Fruit fly (Drosophila melanogaster) whole organism, embryonic: ENCODE results near the gene ZnT77C.

ENCODE experiments used
- CG10979 ChIP-seq: fragments of 200-800 bp; sonication (Bioruptor generic); optimal IDR thresholded peaks from 2 replicates; lab custom pipeline; 2018; ENCODE audit warnings: missing biosample characterization, mild to moderate bottlenecking, missing genetic modification characterization, moderate library complexity
- CG11085 ChIP-seq: fragments of 200-800 bp; sonication (Bioruptor generic); IDR thresholded peaks from 2 replicates; pipeline ENCODE4 v1.3.6; 2022; ENCODE audit warnings: missing biosample characterization, missing genetic modification characterization
- CG11696 ChIP-seq: fragments of 200-800 bp; sonication (Bioruptor generic); IDR thresholded peaks from 2 replicates; pipeline ENCODE4 v1.3.6; 2022; ENCODE audit warnings: missing biosample characterization, missing genetic modification characterization
- CG12104 ChIP-seq: fragments of 200-800 bp; sonication (Bioruptor generic); optimal IDR thresholded peaks from 3 replicates; lab custom pipeline; 2016; ENCODE audit warnings: missing biosample characterization, missing genetic modification characterization
- CG14050 ChIP-seq: fragments of 200-800 bp; sonication (Bioruptor generic); IDR thresholded peaks from 3 replicates; pipeline ENCODE4 v1.3.6; 2022; ENCODE audit warnings: missing biosample characterization, missing genetic modification characterization
- CG15601 ChIP-seq: fragments of 200-800 bp; sonication (Bioruptor generic); optimal IDR thresholded peaks from 3 replicates; lab custom pipeline; 2019; ENCODE audit warnings: missing biosample characterization, mild to moderate bottlenecking, missing genetic modification characterization, moderate library complexity
- CG17385 ChIP-seq: fragments of 200-800 bp; sonication (Bioruptor generic); optimal IDR thresholded peaks from 3 replicates; lab custom pipeline; 2018; ENCODE audit warnings: missing biosample characterization, mild to moderate bottlenecking, missing genetic modification characterization
- CG17568 ChIP-seq: fragments of 200-800 bp; sonication (Bioruptor generic); optimal IDR thresholded peaks from 2 replicates; lab custom pipeline; 2018; ENCODE audit warnings: missing biosample characterization, mild to moderate bottlenecking, missing genetic modification characterization, moderate library complexity
- CG17829 ChIP-seq: fragments of 200-800 bp; optimal IDR thresholded peaks from 2 replicates; lab custom pipeline; 2019; ENCODE audit warnings: missing biosample characterization, mild to moderate bottlenecking, missing genetic modification characterization, moderate library complexity
- CG2129 ChIP-seq: fragments of 200-800 bp; sonication (Bioruptor generic); IDR thresholded peaks from 2 replicates; pipeline ENCODE4 v1.3.6; 2022; ENCODE audit warnings: missing biosample characterization, missing genetic modification characterization; ENCODE audit not compliant: partially characterized antibody
- CG2199 ChIP-seq: fragments of 200-800 bp; sonication (Bioruptor generic); IDR thresholded peaks from 3 replicates; pipeline ENCODE4 v1.3.6; 2022; ENCODE audit warnings: missing biosample characterization, missing genetic modification characterization
- CG2875 ChIP-seq: fragments of 200-800 bp; sonication (Bioruptor generic); optimal IDR thresholded peaks from 2 replicates; lab custom pipeline; 2017; ENCODE audit warnings: missing biosample characterization, mild to moderate bottlenecking, missing genetic modification characterization, missing genetic modification reagents
- CG31224 ChIP-seq: fragments of 200-800 bp; sonication (Bioruptor generic); IDR thresholded peaks from 2 replicates; pipeline ENCODE4 v1.3.6; 2022; ENCODE audit warnings: missing biosample characterization, missing genetic modification characterization
- CG32767 ChIP-seq: fragments of 200-800 bp; sonication (Bioruptor generic); IDR thresholded peaks from 2 replicates; pipeline ENCODE4 v1.3.6; 2022; ENCODE audit warnings: missing biosample characterization, missing genetic modification characterization
- CG3407 ChIP-seq: fragments of 200-800 bp; sonication (Bioruptor generic); optimal IDR thresholded peaks from 2 replicates; lab custom pipeline; 2018; ENCODE audit warnings: missing biosample characterization, mild to moderate bottlenecking, missing genetic modification characterization
- CG42726 ChIP-seq: fragments of 200-800 bp; sonication (Bioruptor generic); IDR thresholded peaks from 2 replicates; pipeline ENCODE4 v1.3.6; 2022; ENCODE audit warnings: missing biosample characterization, missing genetic modification characterization; ENCODE audit not compliant: partially characterized antibody
- CG4424 ChIP-seq: fragments of 200-800 bp; sonication (Bioruptor generic); optimal IDR thresholded peaks from 3 replicates; lab custom pipeline; 2016; ENCODE audit warnings: missing biosample characterization, missing genetic modification characterization
- CG6791 ChIP-seq: fragments of 200-800 bp; sonication (Bioruptor generic); IDR thresholded peaks from 3 replicates; pipeline ENCODE4 v1.3.6; 2022; ENCODE audit warnings: missing biosample characterization, missing genetic modification characterization; ENCODE audit not compliant: partially characterized antibody
- CG8290 ChIP-seq, 3 experiments: fragments of 200-800 bp; sonication (Bioruptor generic); optimal IDR thresholded peaks; 2 replicates each; lab custom pipeline; 2016 to 2019; ENCODE audit warnings: missing biosample characterization in 3 of 3, missing genetic modification characterization in 3 of 3, mild to moderate bottlenecking in 2 of 3, moderate library complexity in 1 of 3
- CG8765 ChIP-seq: fragments of 200-800 bp; sonication (Bioruptor generic); IDR thresholded peaks from 2 replicates; pipeline ENCODE4 v1.3.6; 2022; ENCODE audit warnings: missing biosample characterization, missing genetic modification characterization
- CG9727 ChIP-seq: fragments of 200-800 bp; sonication (Bioruptor generic); optimal IDR thresholded peaks from 3 replicates; lab custom pipeline; 2017; ENCODE audit warnings: missing biosample characterization, mild to moderate bottlenecking, missing genetic modification characterization
- CG9797 ChIP-seq: fragments of 200-800 bp; sonication (Bioruptor generic); optimal IDR thresholded peaks from 3 replicates; lab custom pipeline; 2018; ENCODE audit warnings: missing biosample characterization, mild to moderate bottlenecking, missing genetic modification characterization
- CG9932 ChIP-seq: fragments of 200-800 bp; sonication (Bioruptor generic); IDR thresholded peaks from 2 replicates; pipeline ENCODE4 v1.3.6; 2022; ENCODE audit warnings: missing biosample characterization, missing genetic modification characterization
- CTCF ChIP-seq: fragments of 200-800 bp; sonication (Bioruptor generic); optimal IDR thresholded peaks from 2 replicates; lab custom pipeline; 2017; ENCODE audit warnings: missing biosample characterization, mild to moderate bottlenecking, missing genetic modification characterization, moderate library complexity
- Camta ChIP-seq: fragments of 200-800 bp; sonication (Bioruptor generic); optimal IDR thresholded peaks from 2 replicates; lab custom pipeline; 2016; ENCODE audit warnings: missing biosample characterization, missing genetic modification characterization
- Chrac-16 ChIP-seq: fragments of 200-800 bp; sonication (Bioruptor generic); optimal IDR thresholded peaks from 3 replicates; lab custom pipeline; 2016; ENCODE audit warnings: missing biosample characterization, missing genetic modification characterization
- Dip3 ChIP-seq: fragments of 200-800 bp; sonication (Bioruptor generic); optimal IDR thresholded peaks from 3 replicates; lab custom pipeline; 2016; ENCODE audit warnings: missing biosample characterization, missing genetic modification characterization
- HLH4C ChIP-seq: fragments of 200-800 bp; sonication (Bioruptor generic); IDR thresholded peaks from 3 replicates; pipeline ENCODE4 v1.3.6; 2022; ENCODE audit warnings: missing biosample characterization, missing genetic modification characterization; ENCODE audit not compliant: partially characterized antibody
- Lpt ChIP-seq: fragments of >200 bp; optimal IDR thresholded peaks from 2 replicates; lab custom pipeline; 2018; ENCODE audit warnings: missing biosample characterization, missing genetic modification characterization
- MESR4 ChIP-seq: fragments of 200-800 bp; sonication (Bioruptor generic); optimal IDR thresholded peaks from 2 replicates; lab custom pipeline; 2018; ENCODE audit warnings: missing biosample characterization, mild to moderate bottlenecking, missing genetic modification characterization, moderate library complexity
- Meics ChIP-seq: fragments of 200-800 bp; sonication (Bioruptor generic); optimal IDR thresholded peaks from 2 replicates; lab custom pipeline; 2017; ENCODE audit warnings: missing biosample characterization, mild to moderate bottlenecking, missing genetic modification characterization
- Sin3A ChIP-seq: fragments of >200 bp; optimal IDR thresholded peaks from 2 replicates; lab custom pipeline; 2018
- bbx ChIP-seq: fragments of 200-800 bp; sonication (Bioruptor generic); IDR thresholded peaks from 2 replicates; pipeline ENCODE4 v1.3.6; 2022; ENCODE audit warnings: missing biosample characterization, missing genetic modification characterization; ENCODE audit not compliant: partially characterized antibody
- chm ChIP-seq: fragments of 200-800 bp; sonication (Bioruptor generic); IDR thresholded peaks from 2 replicates; pipeline ENCODE4 v1.3.6; 2022; ENCODE audit warnings: missing biosample characterization, missing genetic modification characterization
- corto ChIP-seq: fragments of 200-800 bp; sonication (Bioruptor generic); optimal IDR thresholded peaks from 2 replicates; lab custom pipeline; 2016; ENCODE audit warnings: missing biosample characterization, mild to moderate bottlenecking, missing genetic modification characterization, moderate library complexity
- dimm ChIP-seq: fragments of 200-800 bp; sonication (Bioruptor generic); IDR thresholded peaks from 2 replicates; pipeline ENCODE4 v1.3.6; 2022; ENCODE audit warnings: missing biosample characterization, missing genetic modification characterization
- grn ChIP-seq: fragments of 200-800 bp; sonication (Bioruptor generic); optimal IDR thresholded peaks from 3 replicates; lab custom pipeline; 2017; ENCODE audit warnings: missing biosample characterization, missing genetic modification characterization
- ham ChIP-seq: fragments of 200-800 bp; sonication (Bioruptor generic); IDR thresholded peaks from 2 replicates; pipeline ENCODE4 v1.3.6; 2022; ENCODE audit warnings: missing biosample characterization, missing genetic modification characterization
- kah ChIP-seq: fragments of 200-800 bp; sonication (Bioruptor generic); optimal IDR thresholded peaks from 2 replicates; lab custom pipeline; 2018; ENCODE audit warnings: missing biosample characterization, mild to moderate bottlenecking, missing genetic modification characterization
- lilli ChIP-seq: fragments of 200-800 bp; sonication (Bioruptor generic); optimal IDR thresholded peaks from 3 replicates; lab custom pipeline; 2016; ENCODE audit warnings: missing biosample characterization, missing genetic modification characterization
- nau ChIP-seq: fragments of 200-800 bp; sonication (Bioruptor generic); optimal IDR thresholded peaks from 3 replicates; lab custom pipeline; 2017; ENCODE audit warnings: missing biosample characterization, mild to moderate bottlenecking, missing genetic modification characterization, missing genetic modification reagents
- pum ChIP-seq: fragments of 200-800 bp; sonication (Bioruptor generic); optimal IDR thresholded peaks from 2 replicates; lab custom pipeline; 2016; ENCODE audit warnings: missing biosample characterization, missing genetic modification characterization
- shn ChIP-seq: fragments of 200-800 bp; sonication (Bioruptor generic); optimal IDR thresholded peaks from 3 replicates; lab custom pipeline; 2016; ENCODE audit warnings: missing biosample characterization, missing genetic modification characterization
- sob ChIP-seq: fragments of 200-800 bp; sonication (Bioruptor generic); IDR thresholded peaks from 2 replicates; pipeline ENCODE4 v1.3.6; 2022; ENCODE audit warnings: missing biosample characterization, missing genetic modification characterization
- stc ChIP-seq: fragments of 200-800 bp; sonication (Bioruptor generic); IDR thresholded peaks from 2 replicates; pipeline ENCODE4 v1.3.6; 2022; ENCODE audit warnings: missing biosample characterization, missing genetic modification characterization

ZnT77C gene

DNA sequence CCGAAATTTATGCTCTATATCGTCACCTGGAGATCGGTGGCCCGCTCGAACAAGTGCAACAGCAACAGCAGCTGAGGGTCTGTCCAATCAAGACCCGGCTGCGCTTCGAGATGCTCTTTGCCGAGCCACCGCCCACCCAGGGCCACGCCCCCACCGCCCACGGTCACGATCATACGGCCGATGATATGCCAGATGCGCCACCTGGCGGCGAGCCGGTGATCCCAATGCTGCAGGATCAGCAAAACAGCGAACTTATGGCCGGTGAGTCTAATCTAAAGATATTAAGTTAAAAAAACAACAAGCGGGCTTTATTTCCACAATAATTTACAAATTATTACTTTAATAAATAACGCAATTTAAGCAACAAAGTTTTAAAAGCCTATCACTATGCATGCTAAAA is 3.5 kb upstream of the ZnT77C start (continued):
- TF ChIP-seq shn (GFP tag; lab: Kevin White, UChicago) (no peak), HLH4C (no peak), CG2129 (GFP tag; lab: Robert Waterston, UW) (no peak), Camta (no peak), CG2875 (no peak), CG9932 (GFP tag; lab: Robert Waterston, UW) (no peak), Chrac-16 (GFP tag; lab: Kevin White, UChicago) (no peak), kah (GFP tag; lab: Kevin White, UChicago) (no peak), CG2199 (GFP tag; lab: Robert Waterston, UW) (no peak), CG32767 (GFP tag; lab: Robert Waterston, UW) (no peak), grn (GFP tag; lab: Kevin White, UChicago) (no peak), stc (GFP tag; lab: Robert Waterston, UW) (peak; percentile 24; the same call in 1 of the 2 replicates), CG10979 (peak; percentile 80), CTCF (GFP tag; lab: Kevin White, UChicago) (peak; percentile 87), nau (GFP tag; lab: Kevin White, UChicago) (no peak), CG3407 (no peak), MESR4 (no peak), CG11696 (no peak), CG31224 (GFP tag; lab: Robert Waterston, UW) (no peak), sob (no peak), Sin3A (no peak), dimm (GFP tag; lab: Robert Waterston, UW) (no peak), CG9727 (GFP tag; lab: Kevin White, UChicago) (no peak), ham (GFP tag; lab: Robert Waterston, UW) (no peak), CG17829 (tag; lab: Kevin White, UChicago) (no peak), CG17568 (GFP tag; lab: Kevin White, UChicago) (no peak), corto (GFP tag; lab: Kevin White, UChicago) (no peak), bbx (GFP tag; lab: Robert Waterston, UW) (no peak), CG8290 (GFP tag; optimal IDR thresholded peaks at IDR 0.05; lab: Kevin White, UChicago) (no peak), CG8290 (tag; optimal IDR thresholded peaks at IDR 0.05; lab: Kevin White, UChicago) (no peak), CG11085 (GFP tag; lab: Robert Waterston, UW) (no peak), Lpt (GFP tag; lab: Kevin White, UChicago) (no peak), CG12104 (GFP tag; lab: Kevin White, UChicago) (no peak), CG14050 (GFP tag; lab: Robert Waterston, UW) (no peak), CG17385 (GFP tag; lab: Kevin White, UChicago) (no peak), lilli (no peak), CG9797 (GFP tag; lab: Kevin White, UChicago) (no peak), Dip3 (no peak), CG4424 (GFP tag; lab: Kevin White, UChicago) (no peak), CG15601 (tag; lab: Kevin White, UChicago) (no peak), Meics (no peak), pum (GFP tag; lab: Kevin White, UChicago) (no peak), CG8765 (GFP tag; lab: Robert Waterston, UW) (no peak), CG6791 (GFP tag; lab: Robert Waterston, UW) (0 out of 3 replicates have a peak, but pooled peaks have one; percentile 24), CG42726 (no peak), chm (no peak)
